Worm (Caenorhabditis elegans) whole organism, L4 larva: ENCODE measurements around the gene atn-1.

ENCODE experiments used
- F10B5.3 ChIP-seq: sonication (generic microtip); optimal IDR thresholded peaks from 2 replicates; lab custom pipeline; 2016; ENCODE audit warnings: mild to moderate bottlenecking, missing genetic modification characterization, missing compliant biosample characterization
- F37D6.2 ChIP-seq: sonication (generic microtip); optimal IDR thresholded peaks from 2 replicates; lab custom pipeline; 2016; ENCODE audit warnings: mild to moderate bottlenecking, missing genetic modification characterization, missing compliant biosample characterization
- T26A8.4 ChIP-seq: fragments of 200-800 bp; sonication (Bioruptor generic); IDR thresholded peaks from 2 replicates; pipeline ENCODE4 v1.3.6; 2022; ENCODE audit warnings: missing genetic modification characterization, missing compliant biosample characterization
- Y105C5A.15 ChIP-seq: fragments of 200-800 bp; sonication (Bioruptor generic); IDR thresholded peaks from 2 replicates; pipeline ENCODE4 v1.3.6; 2022; ENCODE audit warnings: missing genetic modification characterization, missing compliant biosample characterization
- Y75B8A.6 ChIP-seq: fragments of 200-800 bp; sonication (Bioruptor generic); IDR thresholded peaks from 2 replicates; pipeline ENCODE4 v1.3.6; 2022; ENCODE audit warnings: missing genetic modification reagents, missing genetic modification characterization, missing compliant biosample characterization
- ceh-62 ChIP-seq: sonication (generic microtip); optimal IDR thresholded peaks from 2 replicates; lab custom pipeline; 2017; ENCODE audit warnings: missing biosample characterization, missing genetic modification characterization
- ctbp-1 ChIP-seq: fragments of 200-800 bp; sonication (Bioruptor generic); IDR thresholded peaks from 2 replicates; pipeline ENCODE4 v1.3.6; 2022; ENCODE audit warnings: missing genetic modification reagents, missing genetic modification characterization, missing compliant biosample characterization
- daf-12 ChIP-seq: fragments of 150-350 bp; optimal IDR thresholded peaks from 2 replicates; lab custom pipeline; 2014; ENCODE audit warnings: missing biosample characterization, missing genetic modification reagents, missing genetic modification characterization
- daf-16 ChIP-seq, 3 experiments: sonication (generic microtip); optimal IDR thresholded peaks; 2 replicates each; lab custom pipeline; 2016 to 2017; ENCODE audit warnings: missing genetic modification characterization in 3 of 3, missing genetic modification reagents in 3 of 3, mild to moderate bottlenecking in 2 of 3, missing compliant biosample characterization in 2 of 3, missing biosample characterization in 1 of 3, moderate library complexity in 1 of 3
- daf-19 ChIP-seq: fragments of 200-800 bp; sonication (Bioruptor generic); conservative IDR thresholded peaks from 2 replicates; pipeline ENCODE4 v1.3.6; 2022; ENCODE audit warnings: missing genetic modification characterization, missing compliant biosample characterization
- dmd-6 ChIP-seq: fragments of 200-800 bp; sonication (Bioruptor generic); IDR thresholded peaks from 2 replicates; pipeline ENCODE4 v1.3.6; 2022; ENCODE audit warnings: missing genetic modification reagents, missing genetic modification characterization, missing compliant biosample characterization
- dmd-8 ChIP-seq: fragments of 200-800 bp; sonication (Bioruptor generic); IDR thresholded peaks from 2 replicates; pipeline ENCODE4 v1.3.6; 2022; ENCODE audit warnings: missing genetic modification characterization, missing compliant biosample characterization
- dmd-9 ChIP-seq: fragments of 200-800 bp; sonication (Bioruptor generic); IDR thresholded peaks from 2 replicates; pipeline ENCODE4 v1.3.6; 2022; ENCODE audit warnings: missing genetic modification reagents, missing genetic modification characterization, missing compliant biosample characterization
- dpl-1 ChIP-seq: fragments of 150-350 bp; optimal IDR thresholded peaks from 2 replicates; lab custom pipeline; 2014; ENCODE audit warnings: missing biosample characterization, missing genetic modification reagents, missing genetic modification characterization
- dve-1 ChIP-seq: sonication (generic microtip); optimal IDR thresholded peaks from 2 replicates; lab custom pipeline; 2017; ENCODE audit warnings: antibody characterized with exemption, mild to moderate bottlenecking, missing genetic modification characterization, missing compliant biosample characterization; ENCODE audit not compliant: insufficient read depth
- egl-27 ChIP-seq: sonication (generic microtip); optimal IDR thresholded peaks from 3 replicates; lab custom pipeline; 2017; ENCODE audit warnings: missing biosample characterization, missing genetic modification reagents, missing genetic modification characterization
- fkh-10 ChIP-seq: fragments of 150-350 bp; optimal IDR thresholded peaks from 2 replicates; lab custom pipeline; 2014; ENCODE audit warnings: missing biosample characterization, missing genetic modification reagents, missing genetic modification characterization
- fos-1 ChIP-seq: fragments of 150-350 bp; optimal IDR thresholded peaks from 2 replicates; lab custom pipeline; 2014; ENCODE audit warnings: missing biosample characterization, missing genetic modification characterization
- hlh-30 ChIP-seq: sonication (generic microtip); optimal IDR thresholded peaks from 2 replicates; lab custom pipeline; 2017; ENCODE audit warnings: antibody characterized with exemption, mild to moderate bottlenecking, missing genetic modification characterization, missing compliant biosample characterization; ENCODE audit not compliant: insufficient read depth
- hmg-1.1 ChIP-seq: fragments of 200-800 bp; sonication (Bioruptor generic); IDR thresholded peaks from 2 replicates; pipeline ENCODE4 v1.3.6; 2022; ENCODE audit warnings: missing genetic modification reagents, missing genetic modification characterization, missing compliant biosample characterization
- jun-1 ChIP-seq: fragments of 150-350 bp; optimal IDR thresholded peaks from 2 replicates; lab custom pipeline; 2014; ENCODE audit warnings: missing biosample characterization, missing genetic modification reagents, missing genetic modification characterization
- lin-39 ChIP-seq: fragments of 150-350 bp; optimal IDR thresholded peaks from 2 replicates; lab custom pipeline; 2014; ENCODE audit warnings: missing biosample characterization, missing genetic modification reagents, missing genetic modification characterization
- lsy-2 ChIP-seq, 2 experiments: fragments of 150-350 bp in 1 of 2; sonication (generic microtip) in 1 of 2; optimal IDR thresholded peaks; 2 replicates each; lab custom pipeline; 2014 to 2017; ENCODE audit warnings: missing biosample characterization in 2 of 2, missing genetic modification characterization in 2 of 2
- madf-5 ChIP-seq, 2 experiments: fragments of 200-800 bp; sonication (Bioruptor generic); IDR thresholded peaks; 2 replicates each; pipeline ENCODE4 v1.3.6; 2022; ENCODE audit warnings: missing compliant biosample characterization in 2 of 2, missing genetic modification characterization in 2 of 2
- madf-9 ChIP-seq: fragments of 200-800 bp; sonication (Bioruptor generic); conservative IDR thresholded peaks from 2 replicates; pipeline ENCODE4 v1.3.6; 2022; ENCODE audit warnings: missing genetic modification reagents, missing genetic modification characterization, missing compliant biosample characterization
- mdl-1 ChIP-seq, 2 experiments: fragments of 150-350 bp in 1 of 2; sonication (generic microtip) in 1 of 2; optimal IDR thresholded peaks; 2 replicates each; lab custom pipeline; 2014 to 2017; ENCODE audit warnings: missing biosample characterization in 2 of 2, missing genetic modification characterization in 2 of 2
- mdt-29 ChIP-seq: fragments of 200-800 bp; sonication (Bioruptor generic); IDR thresholded peaks from 2 replicates; pipeline ENCODE4 v1.3.6; 2022; ENCODE audit warnings: missing genetic modification reagents, missing genetic modification characterization, missing compliant biosample characterization
- mxl-2 ChIP-seq: fragments of 200-800 bp; sonication (Bioruptor generic); conservative IDR thresholded peaks from 2 replicates; pipeline ENCODE4 v1.3.6; 2022; ENCODE audit warnings: missing genetic modification reagents, missing genetic modification characterization, missing compliant biosample characterization
- mxl-3 ChIP-seq: fragments of 200-800 bp; sonication (Bioruptor generic); optimal IDR thresholded peaks from 2 replicates; lab custom pipeline; 2018; ENCODE audit warnings: mild to moderate bottlenecking, missing genetic modification characterization, missing compliant biosample characterization
- nhr-10 ChIP-seq: fragments of 150-350 bp; optimal IDR thresholded peaks from 2 replicates; lab custom pipeline; 2014; ENCODE audit warnings: missing biosample characterization, missing genetic modification characterization
- nhr-25 ChIP-seq: sonication (generic microtip); optimal IDR thresholded peaks from 2 replicates; lab custom pipeline; 2017; ENCODE audit warnings: missing genetic modification characterization, mild to moderate bottlenecking, missing compliant biosample characterization, antibody characterized with exemption, moderate library complexity, borderline replicate concordance; ENCODE audit not compliant: insufficient read depth
- nhr-28 ChIP-seq: fragments of 150-350 bp; optimal IDR thresholded peaks from 2 replicates; lab custom pipeline; 2014; ENCODE audit warnings: missing biosample characterization, missing genetic modification characterization
- nhr-48 ChIP-seq: sonication (generic microtip); optimal IDR thresholded peaks from 2 replicates; lab custom pipeline; 2016; ENCODE audit warnings: mild to moderate bottlenecking, missing genetic modification characterization, missing compliant biosample characterization
- nhr-6 ChIP-seq: fragments of 150-350 bp; optimal IDR thresholded peaks from 2 replicates; lab custom pipeline; 2014; ENCODE audit warnings: missing biosample characterization, missing genetic modification characterization
- nhr-77 ChIP-seq: fragments of 150-350 bp; optimal IDR thresholded peaks from 2 replicates; lab custom pipeline; 2014; ENCODE audit warnings: missing biosample characterization, missing genetic modification characterization
- pqm-1 ChIP-seq: sonication (generic microtip); optimal IDR thresholded peaks from 2 replicates; lab custom pipeline; 2017; ENCODE audit warnings: missing biosample characterization, missing genetic modification characterization
- rbr-2 ChIP-seq: sonication (generic microtip); optimal IDR thresholded peaks from 2 replicates; lab custom pipeline; 2016; ENCODE audit warnings: missing genotype, missing genetic modification characterization, missing compliant biosample characterization
- saeg-2 ChIP-seq: fragments of 200-800 bp; sonication (Bioruptor generic); IDR thresholded peaks from 2 replicates; pipeline ENCODE4 v1.3.6; 2022; ENCODE audit warnings: missing genetic modification reagents, missing genetic modification characterization, missing compliant biosample characterization
- set-16 ChIP-seq: fragments of 200-800 bp; sonication (Bioruptor generic); IDR thresholded peaks from 2 replicates; pipeline ENCODE4 v1.3.6; 2022; ENCODE audit warnings: missing genetic modification reagents, missing genetic modification characterization, missing compliant biosample characterization
- snpc-1.2 ChIP-seq: fragments of 200-800 bp; sonication (Bioruptor generic); IDR thresholded peaks from 2 replicates; pipeline ENCODE4 v1.3.6; 2022; ENCODE audit warnings: missing genetic modification reagents, missing genetic modification characterization, missing compliant biosample characterization
- spr-1 ChIP-seq: sonication (generic microtip); optimal IDR thresholded peaks from 2 replicates; lab custom pipeline; 2016; ENCODE audit warnings: mild to moderate bottlenecking, missing genetic modification characterization, missing compliant biosample characterization
- spr-3 ChIP-seq: fragments of 200-800 bp; sonication (Bioruptor generic); optimal IDR thresholded peaks from 2 replicates; lab custom pipeline; 2018; ENCODE audit warnings: mild to moderate bottlenecking, missing genetic modification characterization, missing compliant biosample characterization
- tag-97 ChIP-seq: fragments of 200-800 bp; sonication (Bioruptor generic); IDR thresholded peaks from 2 replicates; pipeline ENCODE4 v1.3.6; 2022; ENCODE audit warnings: missing genetic modification characterization, missing compliant biosample characterization
- tra-1 ChIP-seq: fragments of 200-800 bp; sonication (Bioruptor generic); IDR thresholded peaks from 2 replicates; pipeline ENCODE4 v1.3.6; 2022; ENCODE audit warnings: missing genetic modification reagents, missing genetic modification characterization, missing compliant biosample characterization
- unc-62 ChIP-seq, 3 experiments: fragments of 150-350 bp in 1 of 3; sonication (generic microtip); optimal IDR thresholded peaks in 2 of 3; peaks in 1 of 3; 1 replicate in 1 of 3; 2 replicates in 2 of 3; lab custom pipeline; 2014 to 2017; ENCODE audit warnings: missing biosample characterization in 3 of 3, missing genetic modification characterization in 3 of 3, missing genetic modification reagents in 3 of 3, missing genotype in 1 of 3
- vab-7 ChIP-seq: fragments of 200-800 bp; sonication (Bioruptor generic); IDR thresholded peaks from 2 replicates; pipeline ENCODE4 v1.3.6; 2022; ENCODE audit warnings: missing genetic modification reagents, missing genetic modification characterization, missing compliant biosample characterization
- zfp-2 ChIP-seq: sonication (generic microtip); optimal IDR thresholded peaks from 2 replicates; lab custom pipeline; 2016; ENCODE audit warnings: mild to moderate bottlenecking, missing genetic modification characterization, missing compliant biosample characterization
- ztf-11 ChIP-seq: fragments of 150-350 bp; optimal IDR thresholded peaks from 2 replicates; lab custom pipeline; 2014; ENCODE audit warnings: missing biosample characterization, missing genetic modification characterization
- ztf-7 ChIP-seq: fragments of 150-350 bp; optimal IDR thresholded peaks from 2 replicates; lab custom pipeline; 2014; ENCODE audit warnings: missing biosample characterization, missing genetic modification characterization

The atn-1 gene

DNA sequence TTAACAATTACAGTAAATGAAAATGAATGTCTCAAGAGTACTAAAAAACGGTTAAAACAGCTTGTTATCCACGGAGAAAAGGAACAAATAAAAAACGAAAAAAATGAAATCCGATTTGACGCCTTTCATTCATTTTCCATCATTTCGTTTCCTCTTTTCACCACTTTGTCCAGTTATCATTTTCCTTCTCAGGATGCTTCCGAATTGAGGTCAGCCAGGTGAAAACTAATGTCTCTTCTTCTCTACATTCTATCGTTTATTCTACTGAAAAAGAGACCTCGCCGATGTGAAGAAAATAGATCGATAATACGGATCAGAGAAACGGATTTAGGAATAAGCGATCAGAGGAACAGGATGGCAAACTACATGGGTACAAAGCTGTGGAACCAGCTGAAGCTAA is 47.9 kb downstream of the atn-1 start:
- TF ChIP-seq fos-1: no peak
- TF ChIP-seq lin-39 (tag; lab: Kevin White, UChicago): no peak
- no peak for TF ChIP-seq ctbp-1
- no peak for TF ChIP-seq mdl-1 (tag; optimal IDR thresholded peaks at IDR 0.05; lab: Kevin White, UChicago)
- TF ChIP-seq tag-97 (GFP tag; lab: Robert Waterston, UW): no peak
- TF ChIP-seq dpl-1 (GFP tag; lab: Kevin White, UChicago): no peak
- TF ChIP-seq saeg-2 (GFP tag; lab: Robert Waterston, UW): no peak
- TF ChIP-seq mxl-2 (GFP tag; lab: Robert Waterston, UW): no peak
- no peak for TF ChIP-seq nhr-10 (tag; lab: Kevin White, UChicago)
- no peak for TF ChIP-seq fkh-10
- TF ChIP-seq zfp-2 (tag; lab: Kevin White, UChicago): no peak
- TF ChIP-seq set-16: no peak
- TF ChIP-seq daf-19: no peak
- TF ChIP-seq jun-1 (tag; lab: Kevin White, UChicago): no peak
- TF ChIP-seq madf-5 (GFP tag; IDR thresholded peaks at IDR 0.05; lab: Robert Waterston, UW): no peak
- no peak for TF ChIP-seq T26A8.4 (GFP tag; lab: Robert Waterston, UW)
- TF ChIP-seq dmd-8: no peak
- no peak for TF ChIP-seq Y75B8A.6 (GFP tag; lab: Robert Waterston, UW)

DNA sequence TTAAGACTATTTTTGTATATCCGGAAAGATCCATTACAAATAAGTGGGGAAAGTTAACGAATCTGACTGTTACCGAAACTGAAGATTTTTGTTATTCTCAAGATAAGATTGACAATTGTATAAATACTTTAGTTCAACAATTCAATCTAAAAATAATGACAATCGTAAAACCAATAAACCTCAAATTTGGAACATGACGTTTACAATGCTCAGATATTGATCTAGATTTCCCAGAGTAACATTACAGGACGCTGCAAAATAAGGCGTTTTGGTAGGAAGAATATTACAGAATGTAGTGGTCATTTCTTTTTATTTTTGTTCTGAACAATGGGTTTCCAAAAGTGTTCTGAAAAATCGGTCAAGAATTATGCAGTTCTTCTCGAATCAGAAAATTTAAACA is 48.5 kb downstream of the atn-1 start, which contains the start of gene F45D3.1:
F45D3.1 (plus strand) TSS at position 301 of the 400 bp plus-strand sequence.
- TF ChIP-seq snpc-1.2 (GFP tag; lab: Robert Waterston, UW) (no peak), vab-7 (GFP tag; lab: Robert Waterston, UW) (no peak), spr-3 (GFP tag; lab: Kevin White, UChicago) (no peak), dmd-9 (no peak), F37D6.2 (no peak), ceh-62 (tag; lab: Kevin White, UChicago) (no peak), ztf-11 (no peak), daf-16 (GFP tag; optimal IDR thresholded peaks at IDR 0.05; lab: Kevin White, UChicago) (no peak), daf-16 (tag; optimal IDR thresholded peaks at IDR 0.05; lab: Kevin White, UChicago) (no peak), F10B5.3 (tag; lab: Kevin White, UChicago) (no peak)

DNA sequence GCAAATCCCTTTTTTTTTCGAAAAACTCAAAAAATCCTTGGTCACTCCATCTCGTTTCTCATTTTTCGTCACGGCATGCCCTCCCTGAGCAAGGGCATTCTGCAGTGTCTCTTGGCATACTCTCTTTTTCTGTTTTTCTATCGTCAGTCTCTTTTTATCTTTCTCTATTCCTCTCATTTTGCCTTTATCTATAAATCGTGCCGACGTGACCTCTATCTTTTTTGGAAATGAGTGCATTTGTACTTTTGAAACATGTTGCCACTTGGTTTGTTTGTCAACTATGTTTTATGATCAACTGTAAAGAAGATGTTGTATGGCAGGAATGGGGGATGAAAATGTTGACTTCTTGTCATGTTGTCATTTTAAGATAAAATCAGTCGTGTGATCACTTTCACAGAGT is 50.7 kb downstream of the atn-1 start:
- TF ChIP-seq mxl-3 (GFP tag; lab: Kevin White, UChicago) (peak; percentile 54), nhr-28 (tag; lab: Kevin White, UChicago) (peak; percentile 81), egl-27 (tag; lab: Kevin White, UChicago) (no peak), tra-1 (GFP tag; lab: Robert Waterston, UW) (no peak), dmd-6 (GFP tag; lab: Robert Waterston, UW) (peak; percentile 60), Y105C5A.15 (GFP tag; lab: Robert Waterston, UW) (no peak), nhr-77 (tag; lab: Kevin White, UChicago) (peak; percentile 74), dve-1 (tag; lab: Kevin White, UChicago) (peak; percentile 75), rbr-2 (peak; percentile 19), nhr-6 (peak; percentile 33), hlh-30 (peak; percentile 80), daf-16 (GFP tag; optimal IDR thresholded peaks at IDR 0.05; lab: Kevin White, UChicago) (no peak), daf-16 (tag; optimal IDR thresholded peaks at IDR 0.05; lab: Kevin White, UChicago) (peak; percentile 70), lsy-2 (tag; optimal IDR thresholded peaks at IDR 0.05; lab: Kevin White, UChicago) (peak; percentile 18 to 76), ztf-7 (tag; lab: Kevin White, UChicago) (no peak), daf-12 (tag; lab: Kevin White, UChicago) (peak; percentile 30), nhr-48 (tag; lab: Kevin White, UChicago) (peak; percentile 74), madf-9 (no peak), hmg-1.1 (GFP tag; lab: Robert Waterston, UW) (peak; percentile 44; the same call in 1 of the 2 replicates), nhr-25 (tag; lab: Kevin White, UChicago) (peak; percentile 71), unc-62 (GFP tag; optimal IDR thresholded peaks at IDR 0.05 in 1 of 2; lab: Kevin White, UChicago) (peak in 1 of 2 experiments; percentile 99), unc-62 (tag; optimal IDR thresholded peaks at IDR 0.05; lab: Kevin White, UChicago) (no peak), mdt-29 (GFP tag; lab: Robert Waterston, UW) (no peak), pqm-1 (tag; lab: Kevin White, UChicago) (peak; percentile 48), spr-1 (tag; lab: Kevin White, UChicago) (no peak)
